Worm (Caenorhabditis elegans) whole organism, L1 larva: ENCODE results near the gene glb-16.

ENCODE experiments used
- C04F5.9 ChIP-seq: sonication (generic microtip); optimal IDR thresholded peaks from 2 replicates; lab custom pipeline; 2016; ENCODE audit warnings: missing genetic modification characterization, missing compliant biosample characterization
- Y116A8C.19 ChIP-seq: sonication (generic microtip); optimal IDR thresholded peaks from 2 replicates; lab custom pipeline; 2016; ENCODE audit warnings: missing compliant biosample characterization, missing genetic modification characterization, borderline replicate concordance
- alr-1 ChIP-seq: fragments of 200-800 bp; sonication (Bioruptor generic); optimal IDR thresholded peaks from 2 replicates; lab custom pipeline; 2018; ENCODE audit warnings: borderline replicate concordance, mild to moderate bottlenecking, missing genetic modification characterization, missing compliant biosample characterization
- aly-2 ChIP-seq: fragments of 150-350 bp; optimal IDR thresholded peaks from 2 replicates; lab custom pipeline; 2014; ENCODE audit warnings: missing biosample characterization, missing genetic modification characterization
- ceh-63 ChIP-seq: fragments of 200-800 bp; sonication (Bioruptor generic); optimal IDR thresholded peaks from 2 replicates; lab custom pipeline; 2018; ENCODE audit warnings: mild to moderate bottlenecking, missing genetic modification characterization, missing compliant biosample characterization
- ceh-88 ChIP-seq: fragments of 200-800 bp; sonication (Bioruptor generic); IDR thresholded peaks from 2 replicates; pipeline ENCODE4 v1.3.6; 2022; ENCODE audit warnings: missing genetic modification characterization, missing compliant biosample characterization
- ces-1 ChIP-seq: fragments of 150-350 bp; optimal IDR thresholded peaks from 2 replicates; lab custom pipeline; 2014; ENCODE audit warnings: missing biosample characterization, missing genetic modification reagents, missing genetic modification characterization
- dsc-1 ChIP-seq: sonication (generic microtip); optimal IDR thresholded peaks from 2 replicates; lab custom pipeline; 2016; ENCODE audit warnings: mild to moderate bottlenecking, missing genetic modification characterization, missing compliant biosample characterization
- efl-3 ChIP-seq: fragments of 200-800 bp; sonication (Bioruptor generic); optimal IDR thresholded peaks from 2 replicates; lab custom pipeline; 2018; ENCODE audit warnings: mild to moderate bottlenecking, missing genetic modification characterization, missing compliant biosample characterization
- egl-13 ChIP-seq: sonication (generic microtip); optimal IDR thresholded peaks from 2 replicates; lab custom pipeline; 2016; ENCODE audit warnings: missing genotype, missing genetic modification reagents, missing genetic modification characterization, missing compliant biosample characterization
- elt-2 ChIP-seq: sonication (generic microtip); optimal IDR thresholded peaks from 2 replicates; lab custom pipeline; 2016; ENCODE audit warnings: missing genetic modification characterization, mild to moderate bottlenecking, inconsistent platforms, missing compliant biosample characterization, missing genetic modification reagents
- elt-3 ChIP-seq, 6 experiments: fragments of 150-350 bp in 1 of 6; sonication (generic microtip); optimal IDR thresholded peaks; 2 replicates each; lab custom pipeline; 2017 to 2018; ENCODE audit warnings: missing biosample characterization in 6 of 6, missing genetic modification characterization in 6 of 6, inconsistent platforms in 1 of 6
- ets-5 ChIP-seq: fragments of 200-800 bp; sonication (Bioruptor generic); IDR thresholded peaks from 2 replicates; pipeline ENCODE4 v1.3.6; 2022; ENCODE audit warnings: missing genetic modification characterization, missing compliant biosample characterization
- fkh-8 ChIP-seq: sonication (generic microtip); optimal IDR thresholded peaks from 2 replicates; lab custom pipeline; 2016; ENCODE audit warnings: mild to moderate bottlenecking, missing genetic modification characterization, missing compliant biosample characterization
- fos-1 ChIP-seq: fragments of 150-350 bp; optimal IDR thresholded peaks from 2 replicates; lab custom pipeline; 2014; ENCODE audit warnings: missing biosample characterization, missing genetic modification characterization
- grh-1 ChIP-seq: fragments of 200-800 bp; sonication (Bioruptor generic); IDR thresholded peaks from 2 replicates; pipeline ENCODE4 v1.3.6; 2022; ENCODE audit warnings: missing genetic modification reagents, missing genetic modification characterization, missing compliant biosample characterization
- hlh-4 ChIP-seq: sonication (generic microtip); optimal IDR thresholded peaks from 2 replicates; lab custom pipeline; 2016; ENCODE audit warnings: mild to moderate bottlenecking, missing genetic modification characterization, missing compliant biosample characterization
- isw-1 ChIP-seq: fragments of 200-800 bp; sonication (Bioruptor generic); IDR thresholded peaks from 2 replicates; pipeline ENCODE4 v1.3.6; 2022; ENCODE audit warnings: missing genetic modification characterization, missing compliant biosample characterization
- lin-35 ChIP-seq, 2 experiments: fragments of 150-350 bp; optimal IDR thresholded peaks; 2 replicates each; lab custom pipeline; 2014; ENCODE audit warnings: missing biosample characterization in 2 of 2, missing genetic modification characterization in 2 of 2, missing genetic modification reagents in 2 of 2
- lin-39 ChIP-seq: fragments of 150-350 bp; optimal IDR thresholded peaks from 2 replicates; lab custom pipeline; 2014; ENCODE audit warnings: missing biosample characterization, missing genetic modification reagents, missing genetic modification characterization
- lsy-2 ChIP-seq, 2 experiments: fragments of 150-350 bp; optimal IDR thresholded peaks; 2 replicates each; lab custom pipeline; 2014; ENCODE audit warnings: missing biosample characterization in 2 of 2, missing genetic modification characterization in 2 of 2
- mef-2 ChIP-seq: fragments of 150-350 bp; optimal IDR thresholded peaks from 2 replicates; lab custom pipeline; 2014; ENCODE audit warnings: missing biosample characterization, missing genetic modification characterization
- mep-1 ChIP-seq: fragments of 150-350 bp; optimal IDR thresholded peaks from 2 replicates; lab custom pipeline; 2014; ENCODE audit warnings: missing biosample characterization, missing genetic modification characterization
- nhr-12 ChIP-seq: sonication (generic microtip); optimal IDR thresholded peaks from 2 replicates; lab custom pipeline; 2017; ENCODE audit warnings: missing biosample characterization, missing genetic modification characterization
- nhr-237 ChIP-seq: fragments of 150-350 bp; optimal IDR thresholded peaks from 2 replicates; lab custom pipeline; 2014; ENCODE audit warnings: missing biosample characterization, missing genetic modification characterization
- nhr-28 ChIP-seq: fragments of 150-350 bp; optimal IDR thresholded peaks from 2 replicates; lab custom pipeline; 2014; ENCODE audit warnings: missing biosample characterization, missing genetic modification characterization
- nhr-47 ChIP-seq: sonication (generic microtip); optimal IDR thresholded peaks from 2 replicates; lab custom pipeline; 2016; ENCODE audit warnings: mild to moderate bottlenecking, missing genetic modification characterization, moderate library complexity, missing compliant biosample characterization
- nhr-77 ChIP-seq: fragments of 150-350 bp; optimal IDR thresholded peaks from 2 replicates; lab custom pipeline; 2014; ENCODE audit warnings: missing biosample characterization, missing genetic modification characterization
- nhr-84 ChIP-seq: sonication (generic microtip); optimal IDR thresholded peaks from 2 replicates; lab custom pipeline; 2017; ENCODE audit warnings: missing biosample characterization, missing genetic modification characterization
- nhr-90 ChIP-seq: sonication (generic microtip); optimal IDR thresholded peaks from 2 replicates; lab custom pipeline; 2016; ENCODE audit warnings: mild to moderate bottlenecking, missing genetic modification characterization, missing compliant biosample characterization; ENCODE audit not compliant: poor library complexity
- pag-3 ChIP-seq: sonication (generic microtip); optimal IDR thresholded peaks from 2 replicates; lab custom pipeline; 2017; ENCODE audit warnings: missing genetic modification characterization, mild to moderate bottlenecking, missing compliant biosample characterization, antibody characterized with exemption, borderline replicate concordance; ENCODE audit not compliant: insufficient read depth
- pax-3 ChIP-seq: fragments of 200-800 bp; sonication (Bioruptor generic); optimal IDR thresholded peaks from 2 replicates; lab custom pipeline; 2018; ENCODE audit warnings: mild to moderate bottlenecking, missing genetic modification characterization, moderate library complexity, missing compliant biosample characterization
- rnt-1 ChIP-seq: sonication (generic microtip); optimal IDR thresholded peaks from 2 replicates; lab custom pipeline; 2016; ENCODE audit warnings: mild to moderate bottlenecking, missing genetic modification characterization, moderate library complexity, missing compliant biosample characterization
- skn-1 ChIP-seq: fragments of 150-350 bp; optimal IDR thresholded peaks from 2 replicates; lab custom pipeline; 2014; ENCODE audit warnings: missing biosample characterization, missing genetic modification characterization
- snu-23 ChIP-seq: sonication (generic microtip); optimal IDR thresholded peaks from 2 replicates; lab custom pipeline; 2016; ENCODE audit warnings: missing genetic modification characterization, missing compliant biosample characterization
- sox-4 ChIP-seq: sonication (generic microtip); optimal IDR thresholded peaks from 2 replicates; lab custom pipeline; 2016; ENCODE audit warnings: missing genetic modification characterization, missing compliant biosample characterization
- sup-37 ChIP-seq: fragments of 200-800 bp; sonication (Bioruptor generic); optimal IDR thresholded peaks from 2 replicates; lab custom pipeline; 2018; ENCODE audit warnings: mild to moderate bottlenecking, missing genetic modification characterization, missing compliant biosample characterization
- swsn-7 ChIP-seq: sonication (generic microtip); optimal IDR thresholded peaks from 2 replicates; lab custom pipeline; 2016; ENCODE audit warnings: missing genetic modification characterization, missing compliant biosample characterization
- unc-86 ChIP-seq: sonication (generic microtip); optimal IDR thresholded peaks from 2 replicates; lab custom pipeline; 2016; ENCODE audit warnings: missing genetic modification characterization, missing compliant biosample characterization
- vab-15 ChIP-seq: sonication (generic microtip); optimal IDR thresholded peaks from 2 replicates; lab custom pipeline; 2017; ENCODE audit warnings: missing genotype, mild to moderate bottlenecking, missing genetic modification characterization, missing compliant biosample characterization
- xbp-1 ChIP-seq: sonication (generic microtip); optimal IDR thresholded peaks from 2 replicates; lab custom pipeline; 2016; ENCODE audit warnings: missing genetic modification characterization, missing compliant biosample characterization
- zag-1 ChIP-seq: fragments of 150-350 bp; optimal IDR thresholded peaks from 2 replicates; lab custom pipeline; 2014; ENCODE audit warnings: missing biosample characterization, missing genetic modification characterization
- zip-4 ChIP-seq: fragments of 200-800 bp; sonication (Bioruptor generic); optimal IDR thresholded peaks from 2 replicates; lab custom pipeline; 2018; ENCODE audit warnings: mild to moderate bottlenecking, missing genetic modification characterization, moderate library complexity, missing compliant biosample characterization
- ztf-11 ChIP-seq, 2 experiments: sonication (generic microtip); optimal IDR thresholded peaks; 2 replicates each; lab custom pipeline; 2016 to 2017; ENCODE audit warnings: missing genetic modification characterization in 2 of 2, missing biosample characterization in 1 of 2, missing compliant biosample characterization in 1 of 2
- ztf-4 ChIP-seq: fragments of 150-350 bp; optimal IDR thresholded peaks from 2 replicates; lab custom pipeline; 2014; ENCODE audit warnings: missing biosample characterization, missing genetic modification characterization

The glb-16 gene

ce11 chrX:7500970-7501369, 39.0 kb downstream of the glb-16 start, which contains the start of gene uggt-1 (continued):
- peak; percentile 99 for TF ChIP-seq xbp-1
- peak; percentile 82 for TF ChIP-seq pax-3 (tag; lab: Kevin White, UChicago)
- TF ChIP-seq nhr-28 (tag; lab: Kevin White, UChicago): no peak
- no peak for TF ChIP-seq efl-3 (GFP tag; lab: Kevin White, UChicago)
- TF ChIP-seq Y116A8C.19 (tag; lab: Kevin White, UChicago): no peak
- peak; percentile 94 for TF ChIP-seq snu-23 (GFP tag; lab: Kevin White, UChicago)
- TF ChIP-seq isw-1 (GFP tag; lab: Robert Waterston, UW): peak; percentile 83
- peak; percentile 44 for TF ChIP-seq C04F5.9 (tag; lab: Kevin White, UChicago)
- TF ChIP-seq fos-1: peak; percentile 81
- TF ChIP-seq fkh-8 (tag; lab: Kevin White, UChicago): peak; percentile 97
- TF ChIP-seq elt-2 (tag; lab: Kevin White, UChicago): peak; percentile 61
- peak; percentile 32 for TF ChIP-seq sup-37 (GFP tag; lab: Kevin White, UChicago)
- peak; percentile 38 for TF ChIP-seq zag-1 (tag; lab: Kevin White, UChicago)
- TF ChIP-seq swsn-7 (tag; lab: Kevin White, UChicago): peak; percentile 96
- no peak for TF ChIP-seq nhr-84 (tag; lab: Kevin White, UChicago)
- peak in 1 of 2 experiments; percentile 83 for TF ChIP-seq ztf-11 (tag; optimal IDR thresholded peaks at IDR 0.05; lab: Kevin White, UChicago)
- peak; percentile 91 to 92 for TF ChIP-seq lsy-2 (tag; optimal IDR thresholded peaks at IDR 0.05; lab: Kevin White, UChicago)
- TF ChIP-seq nhr-77: peak; percentile 87
- TF ChIP-seq aly-2 (tag; lab: Kevin White, UChicago): no peak
- no peak for TF ChIP-seq ces-1
- peak; percentile 64; the same call in 1 of the 2 replicates for TF ChIP-seq ceh-88 (GFP tag; lab: Robert Waterston, UW)
- TF ChIP-seq nhr-12 (tag; lab: Kevin White, UChicago): no peak
- no peak for TF ChIP-seq pag-3 (tag; lab: Kevin White, UChicago)
- peak; percentile 83 for TF ChIP-seq sox-4 (tag; lab: Kevin White, UChicago)
- peak; percentile 75 to 84 for TF ChIP-seq lin-35 (GFP tag; optimal IDR thresholded peaks at IDR 0.05; lab: Kevin White, UChicago)
- TF ChIP-seq rnt-1 (tag; lab: Kevin White, UChicago): peak; percentile 93
- no peak for TF ChIP-seq alr-1 (tag; lab: Kevin White, UChicago)
- TF ChIP-seq nhr-47: peak; percentile 94
- peak; percentile 61 for TF ChIP-seq lin-39 (tag; lab: Kevin White, UChicago)
- no peak for TF ChIP-seq ets-5 (GFP tag; lab: Robert Waterston, UW)
- peak; percentile 73 for TF ChIP-seq nhr-237 (tag; lab: Kevin White, UChicago)
- TF ChIP-seq hlh-4 (tag; lab: Kevin White, UChicago): no peak
- TF ChIP-seq dsc-1 (tag; lab: Kevin White, UChicago): peak; percentile 92
- TF ChIP-seq mef-2 (tag; lab: Kevin White, UChicago): peak; percentile 67
- peak; percentile 91 for TF ChIP-seq egl-13 (tag; lab: Kevin White, UChicago)
- peak; percentile 78 for TF ChIP-seq grh-1
- TF ChIP-seq ceh-63 (GFP tag; lab: Kevin White, UChicago): no peak
- TF ChIP-seq zip-4: peak; percentile 75
- TF ChIP-seq elt-3 (tag; optimal IDR thresholded peaks at IDR 0.05; lab: Kevin White, UChicago): peak in 2 of 6 experiments; percentile 31 to 37
- TF ChIP-seq ztf-4 (tag; lab: Kevin White, UChicago): peak; percentile 88
- peak; percentile 88 for TF ChIP-seq nhr-90 (tag; lab: Kevin White, UChicago)

- no peak for TF ChIP-seq aly-2 (tag; lab: Kevin White, UChicago)
- no peak for TF ChIP-seq alr-1 (tag; lab: Kevin White, UChicago)
- no peak for TF ChIP-seq skn-1 (tag; lab: Kevin White, UChicago)
- no peak for TF ChIP-seq unc-86 (tag; lab: Kevin White, UChicago)
- TF ChIP-seq vab-15: no peak
- TF ChIP-seq mep-1: no peak
- no peak for TF ChIP-seq pag-3 (tag; lab: Kevin White, UChicago)
- TF ChIP-seq ceh-88 (GFP tag; lab: Robert Waterston, UW): no peak
- no peak for TF ChIP-seq fkh-8 (tag; lab: Kevin White, UChicago)
These were observed 44.4 kb downstream of the glb-16 start, which contains the start of gene try-14 for ce11 chrX:7495491-7495890. try-14 (minus strand) TSS chrX:7495591.
